Worm (Caenorhabditis elegans): ENCODE data around the gene srw-40.

The srw-40 gene

ce11 chrII:4267711-4268110, 48.2 kb downstream of the srw-40 start:
- TF ChIP-seq lin-32 (GFP tag; optimal IDR thresholded peaks at IDR 0.05): no peak
- no peak for TF ChIP-seq unc-62 (GFP tag; optimal IDR thresholded peaks at IDR 0.05)
- no peak for TF ChIP-seq ztf-11 (tag; optimal IDR thresholded peaks at IDR 0.05)
- no peak for TF ChIP-seq ceh-39 (tag; optimal IDR thresholded peaks at IDR 0.05)
- no peak for TF ChIP-seq sem-2 (GFP tag; optimal IDR thresholded peaks at IDR 0.05)
- no peak for TF ChIP-seq sptf-1 (tag; optimal IDR thresholded peaks at IDR 0.05)
- no peak for TF ChIP-seq mls-2 (tag; optimal IDR thresholded peaks at IDR 0.05)
- no peak for TF ChIP-seq hlh-1 (tag; optimal IDR thresholded peaks at IDR 0.05)
- TF ChIP-seq zip-8 (tag; optimal IDR thresholded peaks at IDR 0.05): no peak
- TF ChIP-seq cnd-1 (tag; optimal IDR thresholded peaks at IDR 0.05): no peak
- no peak for TF ChIP-seq ham-2 (GFP tag; optimal IDR thresholded peaks at IDR 0.05)
- TF ChIP-seq nhr-76 (tag; optimal IDR thresholded peaks at IDR 0.05): no peak
- no peak for TF ChIP-seq nhr-12 (tag; optimal IDR thresholded peaks at IDR 0.05)
- TF ChIP-seq elt-3 (tag; optimal IDR thresholded peaks at IDR 0.05): no peak
